Worm (Caenorhabditis elegans) whole organism, late embryonic: ENCODE results near the gene str-135.
"Not testable (repeated sequence)": the region's sequence is repeated elsewhere in the genome, so short reads cannot be mapped to it uniquely, and the experiment has no call there.

Experiments
- K09A11.1 ChIP-seq: sonication (generic microtip); optimal IDR thresholded peaks from 2 replicates; lab custom pipeline; 2017; ENCODE audit warnings: antibody characterized with exemption, mild to moderate bottlenecking, missing genetic modification characterization, missing compliant biosample characterization; ENCODE audit not compliant: insufficient read depth
- T23F11.4 ChIP-seq: fragments of 200-800 bp; sonication (Bioruptor generic); optimal IDR thresholded peaks from 2 replicates; lab custom pipeline; 2018; ENCODE audit warnings: mild to moderate bottlenecking, missing genetic modification characterization, missing compliant biosample characterization
- Y22D7AL.16 ChIP-seq: sonication (generic microtip); optimal IDR thresholded peaks from 2 replicates; lab custom pipeline; 2016; ENCODE audit warnings: missing genetic modification characterization, missing compliant biosample characterization
- ama-1 ChIP-seq: fragments of 150-350 bp; optimal IDR thresholded peaks from 2 replicates; lab custom pipeline; 2014
- ceh-14 ChIP-seq: sonication (generic microtip); optimal IDR thresholded peaks from 2 replicates; lab custom pipeline; 2016; ENCODE audit warnings: missing genotype, missing genetic modification characterization, missing compliant biosample characterization
- ceh-18 ChIP-seq: sonication (generic microtip); optimal IDR thresholded peaks from 2 replicates; lab custom pipeline; 2016; ENCODE audit warnings: missing genetic modification characterization, missing compliant biosample characterization
- ceh-2 ChIP-seq: sonication (generic microtip); optimal IDR thresholded peaks from 2 replicates; lab custom pipeline; 2016; ENCODE audit warnings: missing genotype, missing genetic modification characterization, missing compliant biosample characterization
- ceh-22 ChIP-seq: sonication (generic microtip); optimal IDR thresholded peaks from 2 replicates; lab custom pipeline; 2017; ENCODE audit warnings: missing biosample characterization, missing genetic modification characterization
- ceh-24 ChIP-seq: sonication (generic microtip); optimal IDR thresholded peaks from 2 replicates; lab custom pipeline; 2016; ENCODE audit warnings: mild to moderate bottlenecking, missing genetic modification characterization, missing compliant biosample characterization
- ceh-30 ChIP-seq: fragments of 150-350 bp; optimal IDR thresholded peaks from 2 replicates; lab custom pipeline; 2014; ENCODE audit warnings: missing biosample characterization, missing genetic modification characterization
- ceh-31 ChIP-seq: sonication (generic microtip); optimal IDR thresholded peaks from 2 replicates; lab custom pipeline; 2016; ENCODE audit warnings: missing genetic modification characterization, missing compliant biosample characterization
- ceh-34 ChIP-seq: sonication (generic microtip); optimal IDR thresholded peaks from 2 replicates; lab custom pipeline; 2016; ENCODE audit warnings: mild to moderate bottlenecking, missing genetic modification characterization, missing compliant biosample characterization
- ceh-45 ChIP-seq: fragments of 200-800 bp; sonication (Bioruptor generic); IDR thresholded peaks from 2 replicates; pipeline ENCODE4 v1.3.6; 2022; ENCODE audit warnings: missing genetic modification reagents, missing genetic modification characterization, missing compliant biosample characterization
- ceh-9 ChIP-seq: sonication (generic microtip); optimal IDR thresholded peaks from 2 replicates; lab custom pipeline; 2016; ENCODE audit warnings: mild to moderate bottlenecking, missing genetic modification characterization, inconsistent platforms, missing compliant biosample characterization
- ets-4 ChIP-seq: sonication (generic microtip); optimal IDR thresholded peaks from 2 replicates; lab custom pipeline; 2016; ENCODE audit warnings: missing genetic modification characterization, missing compliant biosample characterization
- eyg-1 ChIP-seq: sonication (generic microtip); optimal IDR thresholded peaks from 2 replicates; lab custom pipeline; 2016; ENCODE audit warnings: missing genotype, missing genetic modification characterization, missing compliant biosample characterization
- fkh-6 ChIP-seq: sonication (generic microtip); optimal IDR thresholded peaks from 2 replicates; lab custom pipeline; 2016; ENCODE audit warnings: missing genetic modification characterization, missing compliant biosample characterization
- gmeb-2 ChIP-seq: sonication (generic microtip); optimal IDR thresholded peaks from 2 replicates; lab custom pipeline; 2016; ENCODE audit warnings: missing genetic modification characterization, inconsistent platforms, missing compliant biosample characterization
- hlh-13 ChIP-seq: fragments of 200-800 bp; sonication (Bioruptor generic); optimal IDR thresholded peaks from 2 replicates; lab custom pipeline; 2018; ENCODE audit warnings: mild to moderate bottlenecking, missing genetic modification characterization, missing compliant biosample characterization
- hlh-30 ChIP-seq: sonication (generic microtip); optimal IDR thresholded peaks from 2 replicates; lab custom pipeline; 2017; ENCODE audit warnings: antibody characterized with exemption, missing genetic modification characterization, missing compliant biosample characterization; ENCODE audit not compliant: insufficient read depth
- hlh-6 ChIP-seq: sonication (generic microtip); optimal IDR thresholded peaks from 2 replicates; lab custom pipeline; 2016; ENCODE audit warnings: missing genotype, missing genetic modification characterization, missing compliant biosample characterization
- hlh-8 ChIP-seq: sonication (generic microtip); optimal IDR thresholded peaks from 2 replicates; lab custom pipeline; 2016; ENCODE audit warnings: missing genotype, missing genetic modification characterization, missing compliant biosample characterization
- nfya-1 ChIP-seq: sonication (generic microtip); optimal IDR thresholded peaks from 2 replicates; lab custom pipeline; 2017; ENCODE audit warnings: missing genetic modification characterization, mild to moderate bottlenecking, missing compliant biosample characterization, antibody characterized with exemption, moderate library complexity
- nhr-232 ChIP-seq: sonication (generic microtip); optimal IDR thresholded peaks from 2 replicates; lab custom pipeline; 2016; ENCODE audit warnings: missing genetic modification characterization, missing compliant biosample characterization
- odd-2 ChIP-seq: sonication (generic microtip); optimal IDR thresholded peaks from 2 replicates; lab custom pipeline; 2017; ENCODE audit warnings: antibody characterized with exemption, mild to moderate bottlenecking, missing genetic modification characterization, missing compliant biosample characterization
- pat-9 ChIP-seq: fragments of 200-800 bp; sonication (Bioruptor generic); optimal IDR thresholded peaks from 2 replicates; lab custom pipeline; 2018; ENCODE audit warnings: mild to moderate bottlenecking, missing genetic modification characterization, moderate library complexity, missing compliant biosample characterization
- pha-4 ChIP-seq: fragments of 150-350 bp; optimal IDR thresholded peaks from 2 replicates; lab custom pipeline; 2018; ENCODE audit warnings: missing biosample characterization, missing genetic modification reagents, missing genetic modification characterization
- pqm-1 ChIP-seq: sonication (generic microtip); optimal IDR thresholded peaks from 2 replicates; lab custom pipeline; 2016; ENCODE audit warnings: missing genetic modification characterization, missing compliant biosample characterization
- ref-2 ChIP-seq: sonication (generic microtip); optimal IDR thresholded peaks from 2 replicates; lab custom pipeline; 2016; ENCODE audit warnings: missing genetic modification characterization, missing compliant biosample characterization
- sox-4 ChIP-seq: sonication (generic microtip); optimal IDR thresholded peaks from 2 replicates; lab custom pipeline; 2017; ENCODE audit warnings: mild to moderate bottlenecking, missing genetic modification characterization, inconsistent platforms, missing compliant biosample characterization
- unc-3 ChIP-seq, 2 experiments: fragments of 200-800 bp in 1 of 2; sonication (Bioruptor generic) in 1 of 2; sonication (generic microtip) in 1 of 2; conservative IDR thresholded peaks in 1 of 2; optimal IDR thresholded peaks in 1 of 2; 2 replicates each; pipeline versions ENCODE4 v1.3.6 to Lab custom; 2016 to 2022; ENCODE audit warnings: missing compliant biosample characterization in 2 of 2, missing genetic modification characterization in 2 of 2, missing genetic modification reagents in 1 of 2
- unc-55 ChIP-seq: sonication (generic microtip); optimal IDR thresholded peaks from 2 replicates; lab custom pipeline; 2017; ENCODE audit warnings: missing biosample characterization, missing genetic modification reagents, missing genetic modification characterization
- ztf-16 ChIP-seq: sonication (generic microtip); optimal IDR thresholded peaks from 2 replicates; lab custom pipeline; 2017; ENCODE audit warnings: missing genetic modification characterization, missing compliant biosample characterization

str-135 gene

ce11 chrV:8280770-8281169, at the start of gene str-135:
Gene str-135, minus strand, starts transcription at chrV:8280870.
- TF ChIP-seq gmeb-2 (tag; lab: Kevin White, UChicago) (no peak), ztf-16 (tag; lab: Kevin White, UChicago) (no peak), ceh-2 (tag; lab: Kevin White, UChicago) (no peak), ceh-31 (tag; lab: Kevin White, UChicago) (no peak), K09A11.1 (tag; lab: Kevin White, UChicago) (no peak), odd-2 (tag; lab: Kevin White, UChicago) (no peak), pqm-1 (tag; lab: Kevin White, UChicago) (no peak), ceh-45 (GFP tag; lab: Robert Waterston, UW) (no peak), eyg-1 (tag; lab: Kevin White, UChicago) (no peak), pat-9 (tag; lab: Kevin White, UChicago) (no peak), ceh-9 (no peak), ets-4 (tag; lab: Kevin White, UChicago) (no peak), pha-4 (tag; lab: Kevin White, UChicago) (no peak)

ce11 chrV:8327080-8327479, 46.4 kb upstream of the str-135 start:
- no peak for TF ChIP-seq ceh-24 (tag; lab: Kevin White, UChicago)
- no peak for TF ChIP-seq nhr-232 (tag; lab: Kevin White, UChicago)
- TF ChIP-seq pqm-1 (tag; lab: Kevin White, UChicago), result no peak
- no peak for TF ChIP-seq ceh-30 (tag; lab: Kevin White, UChicago)
- no peak for TF ChIP-seq unc-55
- no peak for TF ChIP-seq T23F11.4
- no peak for TF ChIP-seq Y22D7AL.16 (tag; lab: Kevin White, UChicago)
- no peak for TF ChIP-seq ama-1
- TF ChIP-seq hlh-6 (tag; lab: Kevin White, UChicago), result no peak
- TF ChIP-seq hlh-13, result no peak
- no peak for TF ChIP-seq ceh-18 (tag; lab: Kevin White, UChicago)

- TF ChIP-seq ceh-14 (tag; lab: Kevin White, UChicago) (no peak), sox-4 (tag; lab: Kevin White, UChicago) (no peak), fkh-6 (tag; lab: Kevin White, UChicago) (no peak), nfya-1 (tag; lab: Kevin White, UChicago) (no peak), ref-2 (tag; lab: Kevin White, UChicago) (no peak), ceh-2 (tag; lab: Kevin White, UChicago) (no peak), ceh-34 (no peak), pqm-1 (tag; lab: Kevin White, UChicago) (no peak), ceh-18 (tag; lab: Kevin White, UChicago) (no peak)
These were observed 45.2 kb upstream of the str-135 start for ce11 chrV:8325906-8326305.

ce11 chrV:8323545-8323944, 42.9 kb upstream of the str-135 start:
- TF ChIP-seq K09A11.1 (tag; lab: Kevin White, UChicago), result no peak
- no peak for TF ChIP-seq hlh-30
- no peak for TF ChIP-seq pat-9 (tag; lab: Kevin White, UChicago)
- no peak for TF ChIP-seq hlh-8
- TF ChIP-seq ceh-22 (tag; lab: Kevin White, UChicago), result no peak

DNA sequence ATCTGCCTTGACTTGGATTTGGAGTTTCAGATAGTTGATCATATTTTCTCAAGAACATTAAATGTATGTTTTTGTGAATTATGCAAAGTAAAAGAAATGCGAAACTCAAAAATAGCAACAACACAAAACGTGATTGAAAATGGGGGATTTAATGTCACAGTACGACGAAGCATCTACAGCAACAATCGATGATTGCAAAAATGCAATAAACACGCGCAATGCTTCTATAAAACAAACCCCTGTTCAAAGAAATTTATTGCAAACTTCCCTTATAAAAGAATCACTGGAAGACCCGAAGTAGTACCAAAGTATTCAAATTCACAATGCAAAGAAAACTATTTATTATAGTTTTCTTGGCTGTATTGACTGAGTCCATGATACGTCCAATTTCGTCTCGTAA, 37.5 kb upstream of the str-135 start, which contains the start of gene clec-219:
Gene clec-219, plus strand, starts transcription at position 301 of the 400 bp plus-strand sequence.
- TF ChIP-seq hlh-13, result no peak
- no peak for TF ChIP-seq ceh-9
- TF ChIP-seq, all 69 proteins: peak for 0

DNA sequence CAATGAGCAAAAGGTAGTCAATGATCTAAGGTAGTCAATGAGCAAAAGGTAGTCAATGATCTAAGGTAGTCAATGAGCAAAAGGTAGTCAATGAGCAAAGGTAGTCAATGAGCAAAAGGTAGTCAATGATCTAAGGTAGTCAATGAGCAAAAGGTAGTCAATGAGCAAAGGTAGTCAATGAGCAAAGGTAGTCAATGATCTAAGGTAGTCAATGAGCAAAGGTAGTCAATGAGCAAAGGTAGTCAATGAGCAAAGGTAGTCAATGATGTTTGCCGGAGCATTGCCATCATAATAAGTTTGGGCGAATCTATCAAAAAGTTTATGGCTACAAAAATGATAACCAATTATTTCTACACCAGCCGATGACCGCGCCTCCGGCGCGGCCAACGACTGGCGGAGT, 34.1 kb upstream of the str-135 start:
- peak; percentile 58 for TF ChIP-seq ceh-45 (GFP tag; lab: Robert Waterston, UW)
- 0 out of 2 replicates have a peak, but pooled peaks have one; percentile 25 for TF ChIP-seq unc-3 (GFP tag; conservative IDR thresholded peaks at IDR 0.05; lab: Robert Waterston, UW)
- TF ChIP-seq unc-3 (tag; optimal IDR thresholded peaks at IDR 0.05; lab: Kevin White, UChicago), result not testable (repeated sequence)
- TF ChIP-seq, all 69 proteins: peak for 2; not testable (repeated sequence) for 67
